Worm (Caenorhabditis elegans) whole organism, L4/young adult: ENCODE measurements around the gene tram-1.

Experiments used
- W03F9.2 ChIP-seq: fragments of 150-350 bp; optimal IDR thresholded peaks from 2 replicates; lab custom pipeline; 2014; ENCODE audit warnings: missing biosample characterization, missing genetic modification characterization
- him-1 ChIP-seq: sonication (generic microtip); optimal IDR thresholded peaks from 2 replicates; lab custom pipeline; 2016; ENCODE audit warnings: missing genotype, missing genetic modification reagents, missing genetic modification characterization, missing compliant biosample characterization

ce11 chrIV:10215393-10215792, 5.7 kb downstream of the tram-1 start:
- no peak for TF ChIP-seq him-1
- no peak for TF ChIP-seq W03F9.2 (tag; lab: Kevin White, UChicago)
